Worm (Caenorhabditis elegans): ENCODE data around the gene C08H9.18.

Gene C08H9.18

ce11 chrII:9838260-9838935 lies 23.6 kb downstream of the C08H9.18 start, which contains the start of gene arrd-4:
TSS of gene arrd-4 (minus strand) at chrII:9838310.
- no peak for TF ChIP-seq dao-5 (tag; optimal IDR thresholded peaks at IDR 0.05)

- TF ChIP-seq him-1 (tag; optimal IDR thresholded peaks at IDR 0.05) (no peak), dao-5 (tag; optimal IDR thresholded peaks at IDR 0.05) (no peak), W03F9.2 (tag; optimal IDR thresholded peaks at IDR 0.05) (no peak)
These were observed 26.1 kb downstream of the C08H9.18 start for ce11 chrII:9835958-9836357.

ce11 chrII:9834921-9835320 lies 27.1 kb downstream of the C08H9.18 start, which contains the start of gene arrd-5:
TSS of gene arrd-5 (plus strand) at chrII:9835221.
- TF ChIP-seq W03F9.2 (tag; optimal IDR thresholded peaks at IDR 0.05): no peak
- TF ChIP-seq him-1 (tag; optimal IDR thresholded peaks at IDR 0.05): no peak
- TF ChIP-seq dao-5 (tag; optimal IDR thresholded peaks at IDR 0.05): no peak

DNA sequence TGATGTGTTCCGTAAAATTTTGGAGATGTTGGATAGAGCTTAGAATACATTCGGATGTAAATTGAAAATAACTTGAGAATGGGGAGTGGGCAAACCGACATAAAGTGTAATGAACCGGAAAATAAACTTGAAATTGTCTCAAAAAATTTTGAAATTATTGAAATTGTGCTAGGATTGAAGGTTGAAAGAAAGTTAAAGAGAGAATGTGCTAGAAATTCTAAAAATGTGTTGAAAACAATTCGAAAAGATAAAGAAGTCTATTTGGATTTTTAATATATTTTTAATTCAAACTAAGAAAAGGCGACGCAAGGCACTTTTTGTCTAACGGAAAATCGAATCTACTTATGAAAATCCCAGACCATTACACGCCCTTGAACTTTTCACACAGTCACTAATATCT lies 28.2 kb downstream of the C08H9.18 start, which contains the start of gene ZK938.3:
TSS of gene ZK938.3 (minus strand) at position 101 of the 400 bp plus-strand sequence.
- TF ChIP-seq him-1 (tag; optimal IDR thresholded peaks at IDR 0.05) (no peak), dao-5 (tag; optimal IDR thresholded peaks at IDR 0.05) (no peak), W03F9.2 (tag; optimal IDR thresholded peaks at IDR 0.05) (no peak)

DNA sequence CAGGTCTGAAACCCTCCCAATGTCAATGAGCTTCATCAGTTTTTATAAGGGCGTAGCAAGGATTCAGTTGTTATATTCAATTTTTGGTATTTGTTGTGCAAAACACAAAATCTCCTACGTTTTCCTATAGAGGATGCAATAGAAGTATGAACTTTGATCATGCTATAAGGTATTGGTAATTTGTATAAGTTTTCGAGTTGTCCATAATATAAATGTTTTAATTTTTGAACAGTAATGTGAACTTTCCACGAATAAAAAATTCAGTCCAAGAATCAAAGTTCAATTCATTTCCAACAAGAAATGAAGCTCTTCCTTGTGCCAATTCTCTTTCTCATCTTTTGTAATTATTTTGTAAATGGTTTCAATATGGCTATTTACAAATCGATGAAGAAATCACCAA lies 31.0 kb downstream of the C08H9.18 start, which contains the start of gene ZK938.12:
TSS of gene ZK938.12 (plus strand) at position 301 of the 400 bp plus-strand sequence.
- TF ChIP-seq dao-5 (tag; optimal IDR thresholded peaks at IDR 0.05): no peak
- TF ChIP-seq him-1 (tag; optimal IDR thresholded peaks at IDR 0.05): no peak
- no peak for TF ChIP-seq W03F9.2 (tag; optimal IDR thresholded peaks at IDR 0.05)

DNA sequence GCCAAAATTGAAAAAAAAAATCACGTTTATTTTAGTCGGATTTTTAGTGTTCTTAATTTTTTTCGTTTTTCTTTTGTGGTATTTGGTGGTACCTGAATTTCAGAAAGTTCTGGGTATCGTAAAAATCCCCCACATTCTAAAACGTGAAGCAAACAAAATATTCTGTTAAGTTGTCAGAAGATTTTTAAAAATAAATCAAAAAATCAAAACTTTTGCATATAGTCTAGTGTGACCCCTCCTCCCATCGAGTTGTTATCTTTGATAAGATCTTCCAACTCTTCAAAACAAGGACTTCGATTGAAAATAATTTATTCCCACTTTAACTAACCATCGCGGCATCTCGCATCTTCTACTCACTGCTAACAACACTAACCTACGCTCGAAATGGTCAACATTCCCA lies 32.9 kb downstream of the C08H9.18 start, which contains the start of gene ZK938.1:
TSS of gene ZK938.1 (plus strand) at position 301 of the 400 bp plus-strand sequence.
- TF ChIP-seq W03F9.2 (tag; optimal IDR thresholded peaks at IDR 0.05) (no peak), him-1 (tag; optimal IDR thresholded peaks at IDR 0.05) (no peak), dao-5 (tag; optimal IDR thresholded peaks at IDR 0.05) (no peak)

DNA sequence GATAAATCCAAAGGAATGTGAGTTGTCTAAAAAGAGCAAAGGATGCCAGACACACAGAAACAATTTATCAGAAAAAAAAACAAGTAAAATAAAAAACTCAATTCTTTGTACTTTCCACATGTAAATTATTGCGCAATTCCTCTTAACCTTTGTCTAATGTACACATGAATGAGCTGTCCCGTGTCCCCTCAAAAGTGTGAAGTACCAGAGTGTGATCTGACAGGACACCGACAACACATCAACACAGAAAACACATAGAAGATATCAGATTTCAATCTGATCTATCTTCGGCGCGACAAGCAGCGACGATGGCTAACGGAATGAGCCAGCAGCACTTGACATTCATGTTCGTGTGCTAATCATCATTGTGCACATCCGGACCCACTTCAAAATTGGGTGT lies 33.5 kb downstream of the C08H9.18 start:
- TF ChIP-seq W03F9.2 (tag; optimal IDR thresholded peaks at IDR 0.05) (no peak), dao-5 (tag; optimal IDR thresholded peaks at IDR 0.05) (no peak), him-1 (tag; optimal IDR thresholded peaks at IDR 0.05) (no peak)

- no peak for TF ChIP-seq W03F9.2 (tag; optimal IDR thresholded peaks at IDR 0.05)
These were observed 34.2 kb downstream of the C08H9.18 start, which contains the start of gene eyg-1 for ce11 chrII:9827852-9828251. TSS of gene eyg-1 (minus strand) at chrII:9827952.

DNA sequence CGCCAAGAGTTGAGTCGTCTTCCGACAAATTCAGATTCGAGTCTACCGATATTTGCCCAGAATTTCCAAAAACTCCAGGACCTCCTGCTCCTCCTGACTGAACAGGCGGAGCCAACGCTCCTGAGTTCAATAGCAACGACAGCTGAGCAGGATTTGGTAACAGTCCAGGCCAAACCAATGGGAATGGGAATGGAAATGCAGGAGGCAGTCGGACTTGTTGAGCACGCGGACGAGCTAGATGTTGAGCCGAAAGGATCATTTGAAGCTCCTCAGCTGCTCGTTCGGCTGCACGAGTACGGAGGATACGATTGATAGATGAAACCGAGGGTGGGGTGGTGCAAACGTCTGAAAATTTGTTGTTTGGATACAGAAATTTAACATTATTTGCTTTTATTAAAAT lies 35.1 kb downstream of the C08H9.18 start:
- TF ChIP-seq dao-5 (tag; optimal IDR thresholded peaks at IDR 0.05) (no peak), him-1 (tag; optimal IDR thresholded peaks at IDR 0.05) (no peak), W03F9.2 (tag; optimal IDR thresholded peaks at IDR 0.05) (no peak)
